Fruit fly (Drosophila melanogaster) whole organism, embryonic: ENCODE measurements around the gene Pif1B.

ENCODE experiments used
- Adf1 ChIP-seq: fragments of 200-800 bp; sonication (Bioruptor generic); IDR thresholded peaks from 2 replicates; pipeline ENCODE4 v1.3.6; 2022; ENCODE audit warnings: missing biosample characterization, missing genetic modification characterization
- CG10267 ChIP-seq: fragments of 200-800 bp; sonication (Bioruptor generic); optimal IDR thresholded peaks from 2 replicates; lab custom pipeline; 2018; ENCODE audit warnings: missing biosample characterization, mild to moderate bottlenecking, missing genetic modification characterization, moderate library complexity
- CG10366 ChIP-seq: fragments of 200-800 bp; sonication (Bioruptor generic); IDR thresholded peaks from 2 replicates; pipeline ENCODE4 v1.3.6; 2022; ENCODE audit warnings: missing biosample characterization, missing genetic modification characterization
- CG11695 ChIP-seq: fragments of 200-800 bp; sonication (Bioruptor generic); IDR thresholded peaks from 3 replicates; pipeline ENCODE4 v1.3.6; 2022; ENCODE audit warnings: missing biosample characterization, missing genetic modification characterization
- CG11696 ChIP-seq: fragments of 200-800 bp; sonication (Bioruptor generic); IDR thresholded peaks from 2 replicates; pipeline ENCODE4 v1.3.6; 2022; ENCODE audit warnings: missing biosample characterization, missing genetic modification characterization
- CG12219 ChIP-seq: fragments of 200-800 bp; sonication (Bioruptor generic); optimal IDR thresholded peaks from 3 replicates; lab custom pipeline; 2018; ENCODE audit warnings: missing biosample characterization, mild to moderate bottlenecking, missing genetic modification characterization
- CG12391 ChIP-seq: fragments of 200-800 bp; sonication (Bioruptor generic); optimal IDR thresholded peaks from 3 replicates; lab custom pipeline; 2018; ENCODE audit warnings: missing biosample characterization, mild to moderate bottlenecking, missing genetic modification characterization, moderate library complexity
- CG12769 ChIP-seq: fragments of 200-800 bp; sonication (Bioruptor generic); optimal IDR thresholded peaks from 2 replicates; lab custom pipeline; 2019; ENCODE audit warnings: missing biosample characterization, mild to moderate bottlenecking, missing genetic modification characterization, moderate library complexity
- CG14860 ChIP-seq: fragments of 200-800 bp; sonication (Bioruptor generic); IDR thresholded peaks from 3 replicates; pipeline ENCODE4 v1.3.6; 2022; ENCODE audit warnings: missing biosample characterization, missing genetic modification characterization; ENCODE audit not compliant: partially characterized antibody
- CG15011 ChIP-seq: fragments of 200-800 bp; sonication (Bioruptor generic); optimal IDR thresholded peaks from 3 replicates; lab custom pipeline; 2018; ENCODE audit warnings: missing biosample characterization, mild to moderate bottlenecking, missing genetic modification characterization
- CG1602 ChIP-seq: fragments of 200-800 bp; sonication (Bioruptor generic); optimal IDR thresholded peaks from 3 replicates; lab custom pipeline; 2016; ENCODE audit warnings: missing biosample characterization, missing genetic modification characterization
- CG18262 ChIP-seq: fragments of 200-800 bp; optimal IDR thresholded peaks from 3 replicates; lab custom pipeline; 2019; ENCODE audit warnings: missing biosample characterization, mild to moderate bottlenecking, missing genetic modification characterization, moderate library complexity
- CG33213 ChIP-seq: fragments of 200-800 bp; sonication (Bioruptor generic); optimal IDR thresholded peaks from 3 replicates; lab custom pipeline; 2016; ENCODE audit warnings: missing biosample characterization, missing genetic modification characterization
- CG3407 ChIP-seq: fragments of 200-800 bp; sonication (Bioruptor generic); optimal IDR thresholded peaks from 2 replicates; lab custom pipeline; 2018; ENCODE audit warnings: missing biosample characterization, mild to moderate bottlenecking, missing genetic modification characterization
- CG3726 ChIP-seq: fragments of 200-800 bp; sonication (Bioruptor generic); IDR thresholded peaks from 3 replicates; pipeline ENCODE4, ENCODE4 v1.3.6; 2022; ENCODE audit warnings: missing biosample characterization, missing genetic modification characterization
- CG4730 ChIP-seq: fragments of 200-800 bp; sonication (Bioruptor generic); IDR thresholded peaks from 2 replicates; pipeline ENCODE4 v1.3.6; 2022; ENCODE audit warnings: missing biosample characterization, missing genetic modification characterization
- CG5953 ChIP-seq: fragments of 200-800 bp; sonication (Bioruptor generic); IDR thresholded peaks from 2 replicates; pipeline ENCODE4 v1.3.6; 2022; ENCODE audit warnings: missing biosample characterization, missing genetic modification characterization
- CG6689 ChIP-seq: fragments of 200-800 bp; sonication (Bioruptor generic); IDR thresholded peaks from 2 replicates; pipeline ENCODE4 v1.3.6; 2022; ENCODE audit warnings: missing biosample characterization, missing genetic modification characterization
- CG7556 ChIP-seq: fragments of 200-800 bp; sonication (Bioruptor generic); optimal IDR thresholded peaks from 2 replicates; lab custom pipeline; 2017; ENCODE audit warnings: missing biosample characterization, mild to moderate bottlenecking, missing genetic modification characterization
- CG7987 ChIP-seq: fragments of 200-800 bp; sonication (Bioruptor generic); optimal IDR thresholded peaks from 2 replicates; lab custom pipeline; 2018; ENCODE audit warnings: missing biosample characterization, mild to moderate bottlenecking, missing genetic modification characterization, moderate library complexity
- Dek ChIP-seq: fragments of 200-800 bp; sonication (Bioruptor generic); optimal IDR thresholded peaks from 3 replicates; lab custom pipeline; 2019; ENCODE audit warnings: missing biosample characterization, mild to moderate bottlenecking, missing genetic modification characterization, moderate library complexity
- Dref ChIP-seq: fragments of 200-800 bp; sonication (Bioruptor generic); IDR thresholded peaks from 2 replicates; pipeline ENCODE4 v1.3.6; 2022; ENCODE audit warnings: missing biosample characterization, missing genetic modification characterization
- Ets65A ChIP-seq: fragments of 200-800 bp; sonication (Bioruptor generic); peaks from one replicate; lab custom pipeline; 2016; ENCODE audit warnings: missing biosample characterization, missing genetic modification characterization
- Fer1 ChIP-seq: fragments of 200-800 bp; sonication (Bioruptor generic); optimal IDR thresholded peaks from 2 replicates; lab custom pipeline; 2017; ENCODE audit warnings: missing biosample characterization, mild to moderate bottlenecking, missing genetic modification characterization
- Hr3 ChIP-seq: fragments of 200-800 bp; sonication (Bioruptor generic); optimal IDR thresholded peaks from 3 replicates; lab custom pipeline; 2016; ENCODE audit warnings: missing biosample characterization, missing genetic modification characterization
- Mrtf ChIP-seq: fragments of 200-800 bp; sonication (Bioruptor generic); IDR thresholded peaks from 3 replicates; pipeline ENCODE4 v1.3.6; 2022; ENCODE audit warnings: missing biosample characterization, missing genetic modification characterization
- Oaz ChIP-seq: fragments of 200-800 bp; sonication (Bioruptor generic); IDR thresholded peaks from 2 replicates; pipeline ENCODE4 v1.3.6; 2022; ENCODE audit warnings: missing biosample characterization, missing genetic modification characterization
- Rfx ChIP-seq: fragments of 200-800 bp; sonication (Bioruptor generic); IDR thresholded peaks from 2 replicates; pipeline ENCODE4 v1.3.6; 2022; ENCODE audit warnings: missing biosample characterization, missing genetic modification characterization
- Vsx1 ChIP-seq: fragments of 200-800 bp; sonication (Bioruptor generic); optimal IDR thresholded peaks from 2 replicates; lab custom pipeline; 2017; ENCODE audit warnings: missing biosample characterization, mild to moderate bottlenecking, missing genetic modification characterization, missing genetic modification reagents
- ase ChIP-seq: fragments of 200-800 bp; sonication (Bioruptor generic); IDR thresholded peaks from 3 replicates; pipeline ENCODE4 v1.3.6; 2022; ENCODE audit warnings: missing biosample characterization, missing genetic modification characterization
- chif ChIP-seq, 2 experiments: fragments of 200-800 bp; sonication (Bioruptor generic); optimal IDR thresholded peaks; 3 replicates each; lab custom pipeline; 2016; ENCODE audit warnings: missing biosample characterization in 2 of 2, missing genetic modification characterization in 2 of 2
- ci ChIP-seq: fragments of 200-800 bp; sonication (Bioruptor generic); IDR thresholded peaks from 3 replicates; pipeline ENCODE4 v1.3.6; 2022; ENCODE audit warnings: missing biosample characterization, missing genetic modification characterization
- corto ChIP-seq: fragments of 200-800 bp; sonication (Bioruptor generic); optimal IDR thresholded peaks from 2 replicates; lab custom pipeline; 2016; ENCODE audit warnings: missing biosample characterization, mild to moderate bottlenecking, missing genetic modification characterization, moderate library complexity
- cwo ChIP-seq: fragments of 200-800 bp; sonication (Bioruptor generic); optimal IDR thresholded peaks from 3 replicates; lab custom pipeline; 2017; ENCODE audit warnings: missing biosample characterization, missing genetic modification characterization, mild to moderate bottlenecking, moderate library complexity, missing genetic modification reagents
- dati ChIP-seq: fragments of 200-800 bp; sonication (Bioruptor generic); IDR thresholded peaks from 2 replicates; pipeline ENCODE4 v1.3.6; 2022; ENCODE audit warnings: missing biosample characterization, missing genetic modification characterization
- fd3F ChIP-seq: fragments of 200-800 bp; sonication (Bioruptor generic); optimal IDR thresholded peaks from 2 replicates; lab custom pipeline; 2018; ENCODE audit warnings: missing biosample characterization, mild to moderate bottlenecking, missing genetic modification characterization, moderate library complexity
- hb ChIP-seq: fragments of 200-800 bp; sonication (Bioruptor generic); IDR thresholded peaks from 3 replicates; pipeline ENCODE4 v1.3.6; 2022; ENCODE audit warnings: missing biosample characterization, missing genetic modification characterization; ENCODE audit not compliant: partially characterized antibody
- lmd ChIP-seq: fragments of 200-800 bp; sonication (Bioruptor generic); IDR thresholded peaks from 2 replicates; pipeline ENCODE4 v1.3.6; 2022; ENCODE audit warnings: missing biosample characterization, missing genetic modification characterization
- pan ChIP-seq, 4 experiments: fragments of >200 bp in 3 of 4; fragments of 200-800 bp in 1 of 4; sonication (Bioruptor generic) in 1 of 4; optimal IDR thresholded peaks in 3 of 4; IDR thresholded peaks in 1 of 4; 2 replicates each; pipeline versions ENCODE4 v1.3.6 to Lab custom; 2017 to 2022; ENCODE audit warnings: missing biosample characterization in 2 of 4, missing genetic modification characterization in 2 of 4, mixed read lengths in 1 of 4
- phol ChIP-seq: fragments of 200-800 bp; sonication (Bioruptor generic); optimal IDR thresholded peaks from 3 replicates; lab custom pipeline; 2018; ENCODE audit warnings: missing biosample characterization, mild to moderate bottlenecking, missing genetic modification characterization, moderate library complexity
- pnt ChIP-seq: fragments of 200-800 bp; sonication (Bioruptor generic); optimal IDR thresholded peaks from 3 replicates; lab custom pipeline; 2016; ENCODE audit warnings: missing biosample characterization, missing genetic modification characterization
- sim ChIP-seq: fragments of 200-800 bp; sonication (Bioruptor generic); IDR thresholded peaks from 2 replicates; pipeline ENCODE4 v1.3.6; 2022; ENCODE audit warnings: missing biosample characterization, missing genetic modification characterization
- sob ChIP-seq: fragments of 200-800 bp; sonication (Bioruptor generic); IDR thresholded peaks from 2 replicates; pipeline ENCODE4 v1.3.6; 2022; ENCODE audit warnings: missing biosample characterization, missing genetic modification characterization
- ssp ChIP-seq: fragments of 200-800 bp; sonication (Bioruptor generic); IDR thresholded peaks from 2 replicates; pipeline ENCODE4 v1.3.6; 2022; ENCODE audit warnings: missing biosample characterization, missing genetic modification characterization
- stc ChIP-seq: fragments of 200-800 bp; sonication (Bioruptor generic); IDR thresholded peaks from 2 replicates; pipeline ENCODE4 v1.3.6; 2022; ENCODE audit warnings: missing biosample characterization, missing genetic modification characterization
- trem ChIP-seq: fragments of 200-800 bp; optimal IDR thresholded peaks from 3 replicates; lab custom pipeline; 2019; ENCODE audit warnings: missing biosample characterization, mild to moderate bottlenecking, missing genetic modification characterization, moderate library complexity
- unpg ChIP-seq: fragments of 200-800 bp; sonication (Bioruptor generic); optimal IDR thresholded peaks from 3 replicates; lab custom pipeline; 2018; ENCODE audit warnings: missing biosample characterization, mild to moderate bottlenecking, missing genetic modification characterization, moderate library complexity
- z ChIP-seq: fragments of 200-800 bp; sonication (Bioruptor generic); IDR thresholded peaks from 3 replicates; pipeline ENCODE4 v1.3.6; 2022; ENCODE audit warnings: missing biosample characterization, missing genetic modification characterization

Gene Pif1B

DNA sequence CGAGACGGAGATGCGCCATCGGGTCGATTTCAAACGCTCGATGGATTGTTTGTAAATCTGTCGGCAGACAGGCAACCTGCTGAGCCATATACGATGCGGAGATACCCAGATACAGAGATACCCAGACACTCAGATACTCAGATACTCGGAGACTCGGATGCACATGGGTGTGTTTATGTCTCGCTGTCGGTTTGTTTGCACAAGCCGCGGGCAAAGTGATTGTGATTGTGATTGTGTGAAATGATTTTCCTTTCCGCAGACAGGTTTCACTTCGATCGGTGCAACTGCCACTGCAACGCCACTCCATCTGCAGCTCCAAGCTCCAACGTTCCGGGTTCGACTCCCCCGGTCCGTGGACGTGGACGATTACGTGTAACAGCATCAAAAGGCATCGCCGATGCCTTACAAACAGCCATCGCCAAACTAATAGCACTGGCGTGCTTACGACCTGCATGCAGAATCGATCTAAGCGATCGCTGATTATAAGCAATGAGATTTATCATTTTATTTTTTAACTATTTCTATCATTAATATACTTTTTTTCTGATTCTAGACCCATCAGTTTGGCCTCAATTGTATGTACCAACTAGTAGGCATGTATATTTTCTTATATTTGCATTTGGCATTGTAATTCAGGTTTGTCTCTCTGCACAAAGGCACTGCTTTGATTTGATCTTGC lies 12.1 kb downstream of the Pif1B start (continued):
- peak; percentile 34 for TF ChIP-seq Hr3 (GFP tag; lab: Kevin White, UChicago)
- TF ChIP-seq sob: peak; percentile 34; the same call in 1 of the 2 replicates
- peak; percentile 59; the same call in 1 of the 2 replicates for TF ChIP-seq CG4730
- no peak for TF ChIP-seq pnt (GFP tag; lab: Kevin White, UChicago)
- no peak for TF ChIP-seq pan (optimal IDR thresholded peaks at IDR 0.05; lab: Kevin White, UChicago)
- peak in 1 of 2 experiments; percentile 88 for TF ChIP-seq pan (GFP tag; optimal IDR thresholded peaks at IDR 0.05 in 1 of 2, IDR thresholded peaks at IDR 0.05 in 1 of 2)
- TF ChIP-seq sim (GFP tag; lab: Robert Waterston, UW): peak; percentile 56; the same call in 1 of the 2 replicates
- peak; percentile 11 for TF ChIP-seq CG3407 (GFP tag; lab: Kevin White, UChicago)
- TF ChIP-seq dati (GFP tag; lab: Robert Waterston, UW): 0 out of 2 replicates have a peak, but pooled peaks have one; percentile 21
- TF ChIP-seq CG12769 (tag; lab: Kevin White, UChicago): no peak
- TF ChIP-seq unpg (GFP tag; lab: Kevin White, UChicago): peak; percentile 63
- TF ChIP-seq CG3726: 0 out of 3 replicates have a peak, but pooled peaks have one; percentile 59
- TF ChIP-seq CG7556 (GFP tag; lab: Kevin White, UChicago): peak; percentile 37
- TF ChIP-seq hb (GFP tag; lab: Robert Waterston, UW): no peak
- TF ChIP-seq ase (GFP tag; lab: Robert Waterston, UW): peak; percentile 73; the same call in 2 of the 3 replicates
- peak; percentile 54; the same call in 1 of the 2 replicates for TF ChIP-seq ssp (GFP tag; lab: Robert Waterston, UW)
- no peak for TF ChIP-seq z
- peak; percentile 17 for TF ChIP-seq Vsx1 (GFP tag; lab: Kevin White, UChicago)
- no peak for TF ChIP-seq Dref (GFP tag; lab: Robert Waterston, UW)
- no peak for TF ChIP-seq CG7987 (GFP tag; lab: Kevin White, UChicago)
- no peak for TF ChIP-seq Fer1
- peak in 1 of 2 experiments; percentile 22 for TF ChIP-seq chif (GFP tag; optimal IDR thresholded peaks at IDR 0.05; lab: Kevin White, UChicago)
- TF ChIP-seq CG12219 (GFP tag; lab: Kevin White, UChicago): peak; percentile 30
- no peak for TF ChIP-seq corto (GFP tag; lab: Kevin White, UChicago)
- peak; percentile 43 for TF ChIP-seq CG12391 (tag; lab: Kevin White, UChicago)
- TF ChIP-seq CG10267 (tag; lab: Kevin White, UChicago): peak; percentile 33
- TF ChIP-seq CG1602 (GFP tag; lab: Kevin White, UChicago): peak; percentile 43
- TF ChIP-seq Adf1: no peak
- TF ChIP-seq Mrtf (GFP tag; lab: Robert Waterston, UW): peak; percentile 62; the same call in 1 of the 3 replicates
- TF ChIP-seq CG15011 (GFP tag; lab: Kevin White, UChicago): no peak
- TF ChIP-seq CG14860 (GFP tag; lab: Robert Waterston, UW): no peak
- no peak for TF ChIP-seq fd3F (GFP tag; lab: Kevin White, UChicago)
- TF ChIP-seq Rfx (GFP tag; lab: Robert Waterston, UW): 0 out of 2 replicates have a peak, but pooled peaks have one; percentile 33
- peak; percentile 18 for TF ChIP-seq cwo
- peak; percentile 70 for TF ChIP-seq CG5953 (GFP tag; lab: Robert Waterston, UW)
- TF ChIP-seq lmd (GFP tag; lab: Robert Waterston, UW): peak; percentile 71
- TF ChIP-seq CG6689: peak; percentile 75
- TF ChIP-seq stc (GFP tag; lab: Robert Waterston, UW): peak; percentile 82
- peak; percentile 49 for TF ChIP-seq phol (tag; lab: Kevin White, UChicago)
- TF ChIP-seq CG11696 (GFP tag; lab: Robert Waterston, UW): peak; percentile 90
- TF ChIP-seq CG10366: peak; percentile 65
- no peak for TF ChIP-seq Oaz (GFP tag; lab: Robert Waterston, UW)
- peak; percentile 69 for TF ChIP-seq CG18262
- peak; percentile 21 for TF ChIP-seq Dek
- TF ChIP-seq CG11695 (GFP tag; lab: Robert Waterston, UW): peak; percentile 52; the same call in 1 of the 3 replicates
- TF ChIP-seq ci (GFP tag; lab: Robert Waterston, UW): peak; percentile 82
- TF ChIP-seq CG33213 (GFP tag; lab: Kevin White, UChicago): no peak
- TF ChIP-seq Ets65A (GFP tag; lab: Kevin White, UChicago): no peak
- TF ChIP-seq trem (tag; lab: Kevin White, UChicago): peak; percentile 19
